Worm (Caenorhabditis elegans): ENCODE measurements around the gene Y6G8.5.
"Not testable (repeated sequence)": the region's sequence is repeated elsewhere in the genome, so short reads cannot be mapped to it uniquely, and the experiment has no call there.

The Y6G8.5 gene

ce11 chrV:17615609-17616008 lies at the start of gene Y6G8.5:
Y6G8.5 (minus strand) TSS chrV:17615709.
- no peak for TF ChIP-seq unc-62 (GFP tag; optimal IDR thresholded peaks at IDR 0.05)

DNA sequence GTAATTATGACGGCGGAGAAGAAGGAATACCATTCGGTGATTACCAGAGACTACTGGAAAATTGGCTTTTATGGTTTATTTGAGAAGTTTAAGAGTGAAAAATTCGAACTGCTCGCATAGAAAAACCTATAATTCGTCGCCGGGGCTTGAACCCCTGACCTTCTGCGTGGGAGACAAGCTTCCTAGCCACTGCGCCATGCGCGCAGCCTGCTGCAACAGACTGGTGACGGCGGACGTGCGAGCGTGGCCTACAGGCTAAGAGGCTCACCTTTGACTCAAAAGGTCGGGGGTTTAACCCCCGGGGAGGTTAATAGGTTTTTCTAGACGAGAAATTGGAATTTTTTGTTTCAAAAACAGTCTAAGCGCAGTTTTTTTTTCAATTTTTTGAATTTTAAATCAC lies 48.9 kb upstream of the Y6G8.5 start:
- no peak for TF ChIP-seq unc-62 (GFP tag; optimal IDR thresholded peaks at IDR 0.05)

- TF ChIP-seq unc-62 (GFP tag; optimal IDR thresholded peaks at IDR 0.05) = no peak
These were observed 46.8 kb upstream of the Y6G8.5 start for ce11 chrV:17662260-17662659.

- no peak for TF ChIP-seq unc-62 (GFP tag; optimal IDR thresholded peaks at IDR 0.05)
These were observed 44.5 kb upstream of the Y6G8.5 start, which contains the start of gene dgat-2 for ce11 chrV:17660003-17660402. dgat-2 (plus strand) TSS chrV:17660303.

DNA sequence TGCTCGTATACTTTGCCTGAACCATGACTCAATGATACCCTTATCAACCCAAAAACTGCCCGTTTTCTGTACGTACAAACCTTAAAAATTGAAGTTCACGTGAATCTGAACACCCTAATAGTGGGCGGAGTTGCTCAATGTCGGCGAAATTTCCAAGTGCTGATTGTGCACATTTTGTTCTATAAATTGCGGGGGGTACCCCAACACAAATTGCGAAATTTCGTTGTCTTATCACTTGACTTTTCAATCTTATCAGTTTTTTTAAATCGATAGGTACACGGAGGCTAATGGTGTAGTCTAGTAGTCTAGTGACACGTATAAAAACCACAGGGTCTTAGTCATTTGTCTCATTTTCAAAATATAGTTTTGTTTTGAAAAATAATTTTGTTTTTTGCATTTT lies 43.7 kb upstream of the Y6G8.5 start, which contains the start of gene fbxa-108:
Gene fbxa-108, minus strand, starts transcription at position 158 of the 400 bp plus-strand sequence.
- no peak for TF ChIP-seq unc-62 (GFP tag; optimal IDR thresholded peaks at IDR 0.05)

- no peak for TF ChIP-seq unc-62 (GFP tag; optimal IDR thresholded peaks at IDR 0.05)
These were observed 43.3 kb upstream of the Y6G8.5 start for ce11 chrV:17658824-17659223.

DNA sequence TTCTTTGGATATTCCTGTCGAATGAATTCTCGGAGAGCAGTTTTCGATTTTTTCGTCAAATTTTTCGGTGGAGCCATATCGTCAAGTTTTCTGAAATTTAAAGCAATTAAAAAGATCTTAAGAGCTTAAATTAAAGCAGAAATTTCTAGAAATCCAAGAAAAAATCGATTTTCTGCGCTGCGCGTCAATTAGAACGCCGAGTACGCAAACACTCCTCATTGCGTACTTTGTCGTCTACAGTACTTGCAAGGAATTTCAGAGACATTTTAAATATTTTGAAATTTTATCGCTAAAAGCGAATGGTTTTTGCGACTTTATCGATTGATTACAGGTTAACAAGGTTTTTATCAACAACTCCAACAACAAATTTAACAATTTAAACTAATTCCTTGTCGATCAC lies 39.7 kb upstream of the Y6G8.5 start:
- TF ChIP-seq unc-62 (GFP tag; optimal IDR thresholded peaks at IDR 0.05) = no peak

ce11 chrV:17650427-17650826 lies 34.9 kb upstream of the Y6G8.5 start, which contains the start of gene fbxa-192:
fbxa-192 (minus strand) TSS chrV:17650527.
- no peak for TF ChIP-seq unc-62 (GFP tag; optimal IDR thresholded peaks at IDR 0.05)

DNA sequence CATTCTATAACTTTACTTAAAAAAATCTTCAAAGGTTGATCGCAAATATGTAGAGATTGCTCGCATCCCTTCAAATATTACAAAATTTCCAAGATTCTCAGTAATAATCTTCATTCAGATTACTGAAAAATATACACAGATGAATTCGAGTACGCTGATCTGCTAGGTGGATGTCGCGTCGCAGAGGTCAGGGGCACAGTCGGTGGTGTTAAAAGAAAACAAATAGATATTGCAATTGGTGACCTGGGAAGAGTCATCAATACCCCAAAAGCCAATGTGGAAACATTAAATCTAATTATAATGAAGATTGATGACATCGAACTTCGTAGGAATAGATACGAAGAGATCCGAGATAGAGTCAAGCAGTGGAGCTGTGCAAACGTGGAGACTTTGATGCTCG lies 13.1 kb upstream of the Y6G8.5 start, which contains the start of gene F57G4.10:
Gene F57G4.10, plus strand, starts transcription at position 301 of the 400 bp plus-strand sequence.
- TF ChIP-seq unc-62 (GFP tag; optimal IDR thresholded peaks at IDR 0.05) = no peak

ce11 chrV:17624906-17625305 lies 9.4 kb upstream of the Y6G8.5 start, which contains the start of gene F57G4.11:
F57G4.11 (plus strand) TSS chrV:17625206.
- no peak for TF ChIP-seq unc-62 (GFP tag; optimal IDR thresholded peaks at IDR 0.05)

ce11 chrV:17623230-17623629 lies 7.7 kb upstream of the Y6G8.5 start, which contains the start of gene F57G4.1:
F57G4.1 (plus strand) TSS chrV:17623530.
- no peak for TF ChIP-seq unc-62 (GFP tag; optimal IDR thresholded peaks at IDR 0.05)

- TF ChIP-seq unc-62 (GFP tag; optimal IDR thresholded peaks at IDR 0.05) = no peak
These were observed 4.8 kb upstream of the Y6G8.5 start, which contains the start of gene Y6G8.8 for ce11 chrV:17620266-17620665. Y6G8.8 (plus strand) TSS chrV:17620566.

DNA sequence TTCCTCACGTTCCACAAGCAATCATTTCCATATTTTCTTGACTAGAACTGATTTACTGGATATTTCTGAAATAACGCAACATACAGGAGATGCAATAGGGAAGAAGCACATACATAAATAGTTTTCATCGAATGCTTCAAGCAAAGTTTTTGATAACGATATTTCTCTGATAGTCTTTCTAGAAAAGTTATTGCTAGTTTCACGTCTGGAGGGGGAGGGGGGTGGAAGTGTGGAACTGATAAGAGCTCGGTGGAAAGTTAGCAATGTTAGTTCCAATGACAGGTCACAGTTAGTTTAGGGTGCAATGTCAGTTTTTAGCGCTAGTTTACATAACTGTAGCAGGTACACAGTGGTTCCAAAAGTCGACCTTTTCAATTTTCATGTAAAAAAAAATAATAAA lies 1.3 kb upstream of the Y6G8.5 start, which contains the start of gene Y6G8.6:
Gene Y6G8.6, minus strand, starts transcription at position 98 of the 400 bp plus-strand sequence.
- TF ChIP-seq unc-62 (GFP tag; optimal IDR thresholded peaks at IDR 0.05) = no peak

DNA sequence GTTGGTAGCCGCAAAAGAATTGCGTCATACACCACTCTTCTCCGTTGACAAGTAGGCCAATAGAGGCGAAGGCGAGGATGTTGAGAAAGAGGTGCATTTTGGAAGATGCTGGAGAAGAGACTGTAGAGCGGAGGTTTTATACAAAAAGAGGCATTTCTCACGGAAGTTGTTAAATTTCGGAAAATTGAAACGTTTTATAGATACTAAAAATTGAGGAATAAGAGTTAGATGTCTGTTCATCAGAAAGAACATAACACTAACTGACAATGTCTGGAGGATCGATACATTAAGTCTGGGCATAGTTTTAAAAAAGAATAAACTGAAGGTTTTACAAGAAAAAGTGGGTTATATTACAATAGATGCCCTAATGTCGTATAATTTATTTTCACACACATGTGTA lies 1.3 kb downstream of the Y6G8.5 start, which contains the start of gene Y6G8.14:
Gene Y6G8.14, minus strand, starts transcription at position 101 of the 400 bp plus-strand sequence.
- no peak for TF ChIP-seq unc-62 (GFP tag; optimal IDR thresholded peaks at IDR 0.05)

- TF ChIP-seq unc-62 (GFP tag; optimal IDR thresholded peaks at IDR 0.05) = not testable (repeated sequence)
These were observed 5.0 kb downstream of the Y6G8.5 start, which contains the start of gene Y6G8.15 for ce11 chrV:17610503-17610902. Y6G8.15 (minus strand) TSS chrV:17610603.

DNA sequence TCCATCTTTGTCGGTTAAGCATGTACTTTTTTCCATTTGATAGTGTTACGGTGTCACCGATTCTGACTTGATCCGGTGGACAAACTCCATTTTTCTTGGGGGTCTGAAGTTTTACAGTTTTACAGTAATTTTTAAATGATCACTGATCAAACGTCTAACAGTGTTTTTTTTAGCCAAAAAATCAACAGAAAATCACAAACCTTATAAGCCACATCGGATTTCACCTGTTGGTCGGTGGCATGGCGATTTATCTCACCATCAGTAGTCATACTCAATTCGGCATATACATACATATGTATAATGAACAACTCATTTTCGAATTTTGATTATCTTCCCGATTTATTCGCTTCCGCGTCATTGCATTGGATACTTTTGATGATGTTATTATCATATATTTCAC lies 7.7 kb downstream of the Y6G8.5 start, which contains the start of gene srz-91:
Gene srz-91, plus strand, starts transcription at position 301 of the 400 bp plus-strand sequence.
- no peak for TF ChIP-seq unc-62 (GFP tag; optimal IDR thresholded peaks at IDR 0.05)

DNA sequence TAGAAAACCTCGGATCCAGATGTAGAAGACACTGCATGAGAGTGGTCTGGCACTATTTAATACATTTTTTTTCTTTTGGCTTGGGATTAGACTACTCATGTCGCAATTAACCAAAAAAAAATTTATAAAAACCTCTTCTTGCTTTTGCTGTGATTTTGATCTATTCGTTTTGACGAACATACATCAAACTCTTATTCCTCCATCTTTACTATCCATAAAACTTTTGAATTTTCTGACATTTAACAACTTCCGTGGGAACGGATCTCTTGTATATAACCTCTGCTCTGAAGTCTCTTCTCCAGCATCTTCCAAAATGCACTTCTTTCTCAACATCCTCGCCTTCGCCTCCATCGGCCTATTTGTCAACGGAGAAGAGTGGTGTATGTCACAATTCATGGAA lies 9.5 kb downstream of the Y6G8.5 start, which contains the start of gene Y6G8.16:
Gene Y6G8.16, plus strand, starts transcription at position 301 of the 400 bp plus-strand sequence.
- not testable (repeated sequence) for TF ChIP-seq unc-62 (GFP tag; optimal IDR thresholded peaks at IDR 0.05)
